Worm (Caenorhabditis elegans): Measurements from ENCODE around the gene F45D3.3.

ce11 chrV:12556904-12557303, 6.7 kb upstream of the F45D3.3 start:
- TF ChIP-seq lin-15B (tag; optimal IDR thresholded peaks at IDR 0.05) = no peak
- peak in 1 of 3 experiments; percentile 6 for TF ChIP-seq dpl-1 (GFP tag; optimal IDR thresholded peaks at IDR 0.05)
- peak; percentile 25; the same call in 1 of the 2 replicates for TF ChIP-seq grh-1 (GFP tag; IDR thresholded peaks at IDR 0.05)
- TF ChIP-seq skn-1 (tag; optimal IDR thresholded peaks at IDR 0.05) = no peak
- TF ChIP-seq nhr-237 (tag; optimal IDR thresholded peaks at IDR 0.05) = no peak
- no peak for TF ChIP-seq ztf-11 (tag; optimal IDR thresholded peaks at IDR 0.05)
- no peak for TF ChIP-seq ama-1 (optimal IDR thresholded peaks at IDR 0.05)
- no peak for TF ChIP-seq C34B4.2 (tag; optimal IDR thresholded peaks at IDR 0.05)
- TF ChIP-seq nhr-77 (tag; optimal IDR thresholded peaks at IDR 0.05) = no peak
- TF ChIP-seq fkh-10 (GFP tag; optimal IDR thresholded peaks at IDR 0.05) = no peak
- peak; percentile 20 for TF ChIP-seq nhr-47 (tag; optimal IDR thresholded peaks at IDR 0.05)

All from whole organism, L1 larva.